Worm (Caenorhabditis elegans) whole organism, early embryonic: ENCODE data around the gene npr-13.

ENCODE experiments used
- ama-1 ChIP-seq: fragments of 150-350 bp; optimal IDR thresholded peaks from 2 replicates; lab custom pipeline; 2014
- ceh-13 ChIP-seq: fragments of 200-800 bp; sonication (Bioruptor generic); optimal IDR thresholded peaks from 2 replicates; lab custom pipeline; 2018; ENCODE audit warnings: mild to moderate bottlenecking, missing genetic modification characterization, missing compliant biosample characterization
- ceh-36 ChIP-seq: sonication (generic microtip); optimal IDR thresholded peaks from 2 replicates; lab custom pipeline; 2016; ENCODE audit warnings: missing genetic modification characterization, inconsistent platforms, missing compliant biosample characterization
- ets-7 ChIP-seq: sonication (generic microtip); optimal IDR thresholded peaks from 2 replicates; lab custom pipeline; 2016; ENCODE audit warnings: missing genotype, missing genetic modification characterization, missing compliant biosample characterization
- flt-1 ChIP-seq: fragments of 200-800 bp; sonication (Bioruptor generic); IDR thresholded peaks from 2 replicates; pipeline ENCODE4 v1.3.6; 2022; ENCODE audit warnings: missing genetic modification characterization, missing compliant biosample characterization
- tbx-11 ChIP-seq: fragments of 200-800 bp; sonication (Bioruptor generic); IDR thresholded peaks from 2 replicates; pipeline ENCODE4 v1.3.6; 2022; ENCODE audit warnings: missing genetic modification characterization, missing compliant biosample characterization
- tra-4 ChIP-seq: sonication (generic microtip); optimal IDR thresholded peaks from 2 replicates; lab custom pipeline; 2017; ENCODE audit warnings: missing genetic modification characterization, missing compliant biosample characterization

ce11 chrV:14813566-14813965, 44.8 kb downstream of the npr-13 start:
- TF ChIP-seq ets-7 (tag; lab: Kevin White, UChicago) (no peak), tra-4 (tag; lab: Kevin White, UChicago) (no peak), ceh-36 (tag; lab: Kevin White, UChicago) (no peak), flt-1 (GFP tag; lab: Robert Waterston, UW) (no peak), ama-1 (lab: Kevin White, UChicago) (no peak), tbx-11 (GFP tag; lab: Robert Waterston, UW) (no peak), ceh-13 (GFP tag; lab: Kevin White, UChicago) (no peak)
